Fruit fly (Drosophila melanogaster) whole organism, embryonic: ENCODE results near the gene Smox.

Source experiments
- CG10979 ChIP-seq: fragments of 200-800 bp; sonication (Bioruptor generic); optimal IDR thresholded peaks from 2 replicates; lab custom pipeline; 2018; ENCODE audit warnings: missing biosample characterization, mild to moderate bottlenecking, missing genetic modification characterization, moderate library complexity
- CG11093 ChIP-seq: fragments of 200-800 bp; sonication (Bioruptor generic); IDR thresholded peaks from 3 replicates; pipeline ENCODE4 v1.3.6; 2022; ENCODE audit warnings: missing biosample characterization, missing genetic modification characterization
- CG11560 ChIP-seq: fragments of 200-800 bp; sonication (Bioruptor generic); IDR thresholded peaks from 3 replicates; pipeline ENCODE4 v1.3.6; 2022; ENCODE audit warnings: missing biosample characterization, missing genetic modification characterization
- CG12299 ChIP-seq: fragments of 200-800 bp; sonication (Bioruptor generic); optimal IDR thresholded peaks from 2 replicates; lab custom pipeline; 2018; ENCODE audit warnings: missing biosample characterization, mild to moderate bottlenecking, missing genetic modification characterization
- CG12391 ChIP-seq: fragments of 200-800 bp; sonication (Bioruptor generic); optimal IDR thresholded peaks from 3 replicates; lab custom pipeline; 2018; ENCODE audit warnings: missing biosample characterization, mild to moderate bottlenecking, missing genetic modification characterization, moderate library complexity
- CG13624 ChIP-seq: fragments of 200-800 bp; sonication (Bioruptor generic); optimal IDR thresholded peaks from 2 replicates; lab custom pipeline; 2016; ENCODE audit warnings: missing biosample characterization, missing genetic modification characterization
- CG17829 ChIP-seq: fragments of 200-800 bp; optimal IDR thresholded peaks from 2 replicates; lab custom pipeline; 2019; ENCODE audit warnings: missing biosample characterization, mild to moderate bottlenecking, missing genetic modification characterization, moderate library complexity
- CG18476 ChIP-seq: fragments of 200-800 bp; sonication (Bioruptor generic); optimal IDR thresholded peaks from 2 replicates; lab custom pipeline; 2016; ENCODE audit warnings: missing biosample characterization, mild to moderate bottlenecking, missing genetic modification characterization
- CG2889 ChIP-seq: fragments of 200-800 bp; sonication (Bioruptor generic); IDR thresholded peaks from 3 replicates; pipeline ENCODE4 v1.3.6; 2022; ENCODE audit warnings: missing biosample characterization, missing genetic modification characterization
- CG31224 ChIP-seq: fragments of 200-800 bp; sonication (Bioruptor generic); IDR thresholded peaks from 2 replicates; pipeline ENCODE4 v1.3.6; 2022; ENCODE audit warnings: missing biosample characterization, missing genetic modification characterization
- CG32772 ChIP-seq: fragments of 200-800 bp; sonication (Bioruptor generic); IDR thresholded peaks from 2 replicates; pipeline ENCODE4 v1.3.6; 2022; ENCODE audit warnings: missing biosample characterization, missing genetic modification characterization
- CG34422 ChIP-seq: fragments of 200-800 bp; sonication (Bioruptor generic); IDR thresholded peaks from 3 replicates; pipeline ENCODE4 v1.3.6; 2022; ENCODE audit warnings: missing biosample characterization, missing genetic modification characterization
- CG3726 ChIP-seq: fragments of 200-800 bp; sonication (Bioruptor generic); IDR thresholded peaks from 3 replicates; pipeline ENCODE4, ENCODE4 v1.3.6; 2022; ENCODE audit warnings: missing biosample characterization, missing genetic modification characterization
- CG4328 ChIP-seq: fragments of 200-800 bp; sonication (Bioruptor generic); optimal IDR thresholded peaks from 3 replicates; lab custom pipeline; 2017; ENCODE audit warnings: missing biosample characterization, missing genetic modification reagents, missing genetic modification characterization
- CG4360 ChIP-seq: fragments of 200-800 bp; sonication (Bioruptor generic); IDR thresholded peaks from 2 replicates; pipeline ENCODE4 v1.3.6; 2022; ENCODE audit warnings: missing biosample characterization, missing genetic modification characterization
- CG4404 ChIP-seq: fragments of 200-800 bp; sonication (Bioruptor generic); IDR thresholded peaks from 2 replicates; pipeline ENCODE4 v1.3.6; 2022; ENCODE audit warnings: missing biosample characterization, missing genetic modification characterization
- CG6654 ChIP-seq: fragments of 200-800 bp; sonication (Bioruptor generic); optimal IDR thresholded peaks from 2 replicates; lab custom pipeline; 2017; ENCODE audit warnings: missing biosample characterization, mild to moderate bottlenecking, missing genetic modification characterization
- CG7786 ChIP-seq: fragments of 200-800 bp; sonication (Bioruptor generic); optimal IDR thresholded peaks from 2 replicates; lab custom pipeline; 2016; ENCODE audit warnings: missing biosample characterization, missing genetic modification characterization
- CG9437 ChIP-seq: fragments of 200-800 bp; sonication (Bioruptor generic); optimal IDR thresholded peaks from 2 replicates; lab custom pipeline; 2018; ENCODE audit warnings: missing biosample characterization, mild to moderate bottlenecking, missing genetic modification characterization
- Dad ChIP-seq: fragments of 200-800 bp; sonication (Bioruptor generic); optimal IDR thresholded peaks from 3 replicates; lab custom pipeline; 2016; ENCODE audit warnings: missing biosample characterization, missing genetic modification characterization
- Dfd ChIP-seq, 2 experiments: fragments of >200 bp; optimal IDR thresholded peaks; 2 replicates each; lab custom pipeline; 2017; ENCODE audit warnings: missing biosample characterization in 2 of 2, missing genetic modification characterization in 2 of 2
- Dip2 ChIP-seq: fragments of 200-800 bp; sonication (Bioruptor generic); IDR thresholded peaks from 2 replicates; pipeline ENCODE4 v1.3.6; 2022; ENCODE audit warnings: missing biosample characterization, missing genetic modification characterization
- Hand ChIP-seq: fragments of 200-800 bp; sonication (Bioruptor generic); optimal IDR thresholded peaks from 2 replicates; lab custom pipeline; 2017; ENCODE audit warnings: mild to moderate bottlenecking, missing biosample characterization, missing genetic modification reagents, missing genetic modification characterization
- Hsf ChIP-seq: fragments of 200-800 bp; sonication (Bioruptor generic); optimal IDR thresholded peaks from 3 replicates; lab custom pipeline; 2016; ENCODE audit warnings: missing biosample characterization, missing genetic modification characterization
- Jarid2 ChIP-seq: fragments of 200-800 bp; sonication (Bioruptor generic); optimal IDR thresholded peaks from 3 replicates; lab custom pipeline; 2017; ENCODE audit warnings: mild to moderate bottlenecking, missing biosample characterization, missing genetic modification reagents, missing genetic modification characterization
- Lpt ChIP-seq: fragments of >200 bp; optimal IDR thresholded peaks from 2 replicates; lab custom pipeline; 2018; ENCODE audit warnings: missing biosample characterization, missing genetic modification characterization
- Myb ChIP-seq: fragments of 200-800 bp; sonication (Bioruptor generic); optimal IDR thresholded peaks from 2 replicates; lab custom pipeline; 2016; ENCODE audit warnings: missing biosample characterization, missing genetic modification characterization
- NC2β ChIP-seq: fragments of 200-800 bp; sonication (Bioruptor generic); optimal IDR thresholded peaks from 2 replicates; lab custom pipeline; 2016; ENCODE audit warnings: missing biosample characterization, missing genetic modification characterization
- Oaz ChIP-seq: fragments of 200-800 bp; sonication (Bioruptor generic); IDR thresholded peaks from 2 replicates; pipeline ENCODE4 v1.3.6; 2022; ENCODE audit warnings: missing biosample characterization, missing genetic modification characterization
- Oli ChIP-seq: fragments of 200-800 bp; sonication (Bioruptor generic); optimal IDR thresholded peaks from 2 replicates; lab custom pipeline; 2018; ENCODE audit warnings: missing biosample characterization, mild to moderate bottlenecking, missing genetic modification characterization, moderate library complexity
- Spps ChIP-seq: fragments of 200-800 bp; sonication (Bioruptor generic); optimal IDR thresholded peaks from 2 replicates; lab custom pipeline; 2018; ENCODE audit warnings: missing biosample characterization, mild to moderate bottlenecking, missing genetic modification characterization
- Sry-δ ChIP-seq: fragments of 200-800 bp; sonication (Bioruptor generic); optimal IDR thresholded peaks from 2 replicates; lab custom pipeline; 2016; ENCODE audit warnings: missing biosample characterization, missing genetic modification characterization
- dm ChIP-seq: fragments of 200-800 bp; sonication (Bioruptor generic); optimal IDR thresholded peaks from 3 replicates; lab custom pipeline; 2016; ENCODE audit warnings: missing biosample characterization, missing genetic modification characterization
- en ChIP-seq: fragments of 200-800 bp; sonication (Bioruptor generic); optimal IDR thresholded peaks from 2 replicates; lab custom pipeline; 2016; ENCODE audit warnings: missing biosample characterization, missing genetic modification characterization
- fd3F ChIP-seq: fragments of 200-800 bp; sonication (Bioruptor generic); optimal IDR thresholded peaks from 2 replicates; lab custom pipeline; 2018; ENCODE audit warnings: missing biosample characterization, mild to moderate bottlenecking, missing genetic modification characterization, moderate library complexity
- lola ChIP-seq, 3 experiments: fragments of >200 bp in 2 of 3; fragments of 200-800 bp in 1 of 3; sonication (Bioruptor generic) in 1 of 3; optimal IDR thresholded peaks; 2 replicates each; lab custom pipeline; 2017 to 2019; ENCODE audit warnings: missing biosample characterization in 3 of 3, missing genetic modification characterization in 3 of 3, mild to moderate bottlenecking in 1 of 3, moderate library complexity in 1 of 3
- nerfin-2 ChIP-seq: fragments of 200-800 bp; sonication (Bioruptor generic); IDR thresholded peaks from 2 replicates; pipeline ENCODE4 v1.3.6; 2022; ENCODE audit warnings: missing biosample characterization, missing genetic modification characterization; ENCODE audit not compliant: partially characterized antibody
- oc ChIP-seq: fragments of 200-800 bp; sonication (Bioruptor generic); optimal IDR thresholded peaks from 2 replicates; lab custom pipeline; 2018; ENCODE audit warnings: missing biosample characterization, mild to moderate bottlenecking, missing genetic modification characterization, moderate library complexity
- pb ChIP-seq: fragments of 200-800 bp; sonication (Bioruptor generic); optimal IDR thresholded peaks from 3 replicates; lab custom pipeline; 2016; ENCODE audit warnings: missing biosample characterization, missing genetic modification characterization
- pita ChIP-seq: fragments of 200-800 bp; sonication (Bioruptor generic); optimal IDR thresholded peaks from 2 replicates; lab custom pipeline; 2017; ENCODE audit warnings: missing biosample characterization, mild to moderate bottlenecking, missing genetic modification characterization
- ranshi ChIP-seq: fragments of 200-800 bp; sonication (Bioruptor generic); IDR thresholded peaks from 2 replicates; pipeline ENCODE4 v1.3.6; 2022; ENCODE audit warnings: missing biosample characterization, missing genetic modification characterization
- run ChIP-seq: fragments of 200-800 bp; sonication (Bioruptor generic); optimal IDR thresholded peaks from 3 replicates; lab custom pipeline; 2018; ENCODE audit warnings: missing biosample characterization, mild to moderate bottlenecking, missing genetic modification characterization
- sens ChIP-seq: fragments of 200-800 bp; sonication (Bioruptor generic); peaks from one replicate; lab custom pipeline; 2016; ENCODE audit warnings: missing biosample characterization, missing genetic modification characterization
- seq ChIP-seq: fragments of 200-800 bp; sonication (Bioruptor generic); IDR thresholded peaks from 2 replicates; pipeline ENCODE4 v1.3.6; 2022; ENCODE audit warnings: missing biosample characterization, missing genetic modification characterization
- sima ChIP-seq: fragments of 200-800 bp; sonication (Bioruptor generic); optimal IDR thresholded peaks from 2 replicates; lab custom pipeline; 2016; ENCODE audit warnings: missing biosample characterization, missing genetic modification characterization
- sob ChIP-seq: fragments of 200-800 bp; sonication (Bioruptor generic); IDR thresholded peaks from 2 replicates; pipeline ENCODE4 v1.3.6; 2022; ENCODE audit warnings: missing biosample characterization, missing genetic modification characterization
- stc ChIP-seq: fragments of 200-800 bp; sonication (Bioruptor generic); IDR thresholded peaks from 2 replicates; pipeline ENCODE4 v1.3.6; 2022; ENCODE audit warnings: missing biosample characterization, missing genetic modification characterization
- tll ChIP-seq, 2 experiments: fragments of 200-800 bp in 1 of 2; fragments of >200 bp in 1 of 2; sonication (Bioruptor generic) in 1 of 2; optimal IDR thresholded peaks; 2 replicates each; lab custom pipeline; 2017 to 2019; ENCODE audit warnings: missing biosample characterization in 2 of 2, missing genetic modification characterization in 2 of 2, mild to moderate bottlenecking in 1 of 2, moderate library complexity in 1 of 2
- zen ChIP-seq: fragments of 200-800 bp; sonication (Bioruptor generic); optimal IDR thresholded peaks from 3 replicates; lab custom pipeline; 2018; ENCODE audit warnings: missing biosample characterization, mild to moderate bottlenecking, missing genetic modification characterization, moderate library complexity
- zf30C ChIP-seq: fragments of 200-800 bp; sonication (Bioruptor generic); optimal IDR thresholded peaks from 3 replicates; lab custom pipeline; 2018; ENCODE audit warnings: missing biosample characterization, mild to moderate bottlenecking, missing genetic modification characterization

The Smox gene

DNA sequence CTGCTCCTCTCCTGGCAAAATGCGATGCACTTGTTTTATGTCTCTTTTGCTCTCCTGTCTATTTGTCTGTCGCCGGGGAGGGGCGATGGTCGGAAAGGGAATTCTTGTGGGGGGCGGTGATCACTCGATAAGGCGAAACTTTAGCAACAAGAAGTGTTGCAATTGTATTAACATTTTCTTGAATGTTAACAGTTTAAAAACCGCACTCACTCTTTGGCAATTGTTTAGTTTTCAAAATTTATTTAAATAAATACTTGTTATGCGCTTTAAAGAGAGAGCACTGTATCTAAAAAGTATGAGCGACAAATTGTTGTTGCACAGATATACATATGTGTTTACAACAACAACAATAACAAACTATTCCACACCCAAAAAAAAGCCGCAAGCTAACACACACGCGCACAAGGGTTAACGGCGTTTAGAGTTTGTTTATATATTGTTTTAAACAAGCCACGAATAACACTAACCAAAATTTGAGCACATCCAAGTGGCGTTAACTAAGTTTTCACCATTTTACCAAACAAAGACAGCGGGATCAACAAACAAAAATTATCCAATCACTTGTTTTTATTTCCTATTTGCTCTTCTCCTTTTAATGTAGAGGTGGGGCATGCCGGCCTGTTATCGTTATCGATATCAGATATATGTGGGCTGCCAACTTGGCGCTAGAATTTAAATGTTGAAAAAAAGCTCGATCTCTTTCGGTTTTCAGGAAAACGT, 40.4 kb downstream of the Smox start, which contains the start of gene CG2258 (continued):
- TF ChIP-seq CG34422 (GFP tag; lab: Robert Waterston, UW) (peak; percentile 89), lola (GFP tag; optimal IDR thresholded peaks at IDR 0.05; lab: Kevin White, UChicago) (peak in 1 of 3 experiments; percentile 58), Oli (peak; percentile 88), tll (GFP tag; optimal IDR thresholded peaks at IDR 0.05; lab: Kevin White, UChicago) (no peak), pita (GFP tag; lab: Kevin White, UChicago) (no peak), zf30C (GFP tag; lab: Kevin White, UChicago) (no peak), CG31224 (GFP tag; lab: Robert Waterston, UW) (peak; percentile 73), CG32772 (peak; percentile 89), CG18476 (GFP tag; lab: Kevin White, UChicago) (peak; percentile 70), CG13624 (GFP tag; lab: Kevin White, UChicago) (peak; percentile 65), stc (GFP tag; lab: Robert Waterston, UW) (peak; percentile 84), CG3726 (GFP tag; lab: Robert Waterston, UW) (peak; percentile 82), CG17829 (tag; lab: Kevin White, UChicago) (peak; percentile 87), sob (peak; percentile 86), CG4360 (GFP tag; lab: Robert Waterston, UW) (peak; percentile 71), sens (GFP tag; lab: Kevin White, UChicago) (peak; percentile 91), Myb (peak; percentile 30), run (tag; lab: Kevin White, UChicago) (peak; percentile 70), Lpt (GFP tag; lab: Kevin White, UChicago) (no peak), CG6654 (GFP tag; lab: Kevin White, UChicago) (peak; percentile 71), CG11093 (GFP tag; lab: Robert Waterston, UW) (peak; percentile 72; the same call in 2 of the 3 replicates), Dip2 (no peak), CG12391 (tag; lab: Kevin White, UChicago) (peak; percentile 83), CG9437 (peak; percentile 70), seq (GFP tag; lab: Robert Waterston, UW) (peak; percentile 69), CG4404 (GFP tag; lab: Robert Waterston, UW) (peak; percentile 61), Jarid2 (GFP tag; lab: Kevin White, UChicago) (peak; percentile 44), Hsf (GFP tag; lab: Kevin White, UChicago) (peak; percentile 85), CG12299 (tag; lab: Kevin White, UChicago) (peak; percentile 76), en (GFP tag; lab: Kevin White, UChicago) (no peak), CG10979 (tag; lab: Kevin White, UChicago) (peak; percentile 89), zen (tag; lab: Kevin White, UChicago) (peak; percentile 39), Hand (GFP tag; lab: Kevin White, UChicago) (peak; percentile 66), CG4328 (GFP tag; lab: Kevin White, UChicago) (peak; percentile 77), Dfd (GFP tag; optimal IDR thresholded peaks at IDR 0.05; lab: Kevin White, UChicago) (no peak), CG7786 (peak; percentile 72), sima (GFP tag; lab: Kevin White, UChicago) (no peak), NC2β (GFP tag; lab: Kevin White, UChicago) (peak; percentile 39), Dad (GFP tag; lab: Kevin White, UChicago) (no peak), Spps (peak; percentile 69), nerfin-2 (no peak), Oaz (peak; percentile 64; the same call in 1 of the 2 replicates), ranshi (GFP tag; lab: Robert Waterston, UW) (peak; percentile 89), pb (GFP tag; lab: Kevin White, UChicago) (peak; percentile 38), Sry-δ (GFP tag; lab: Kevin White, UChicago) (peak; percentile 82), CG2889 (GFP tag; lab: Robert Waterston, UW) (peak; percentile 66; the same call in 2 of the 3 replicates), fd3F (GFP tag; lab: Kevin White, UChicago) (peak; percentile 81), oc (tag; lab: Kevin White, UChicago) (peak; percentile 92), dm (GFP tag; lab: Kevin White, UChicago) (peak; percentile 50), CG11560 (tag; lab: Robert Waterston, UW) (peak; percentile 34; the same call in 1 of the 3 replicates)
